Worm (Caenorhabditis elegans) whole organism, L1 larva: Measurements from ENCODE around the gene rer-1.

Experiments
- C16A3.4 ChIP-seq: fragments of 150-350 bp; optimal IDR thresholded peaks from 2 replicates; lab custom pipeline; 2014; ENCODE audit warnings: missing biosample characterization, missing genetic modification characterization
- Y116A8C.19 ChIP-seq: sonication (generic microtip); optimal IDR thresholded peaks from 2 replicates; lab custom pipeline; 2016; ENCODE audit warnings: missing compliant biosample characterization, missing genetic modification characterization, borderline replicate concordance
- blmp-1 ChIP-seq: fragments of 150-350 bp; optimal IDR thresholded peaks from 2 replicates; lab custom pipeline; 2014; ENCODE audit warnings: missing biosample characterization, missing genetic modification characterization
- ceh-82 ChIP-seq, 3 experiments: fragments of 150-350 bp in 1 of 3; sonication (generic microtip) in 2 of 3; optimal IDR thresholded peaks; 2 replicates each; lab custom pipeline; 2014 to 2017; ENCODE audit warnings: missing biosample characterization in 3 of 3, missing genetic modification characterization in 3 of 3
- dsc-1 ChIP-seq: sonication (generic microtip); optimal IDR thresholded peaks from 2 replicates; lab custom pipeline; 2016; ENCODE audit warnings: mild to moderate bottlenecking, missing genetic modification characterization, missing compliant biosample characterization
- egl-13 ChIP-seq: sonication (generic microtip); optimal IDR thresholded peaks from 2 replicates; lab custom pipeline; 2016; ENCODE audit warnings: missing genotype, missing genetic modification reagents, missing genetic modification characterization, missing compliant biosample characterization
- fkh-10 ChIP-seq: sonication (generic microtip); optimal IDR thresholded peaks from 2 replicates; lab custom pipeline; 2017; ENCODE audit warnings: missing biosample characterization, missing genetic modification reagents, missing genetic modification characterization
- fkh-4 ChIP-seq: sonication (generic microtip); optimal IDR thresholded peaks from 2 replicates; lab custom pipeline; 2016; ENCODE audit warnings: missing compliant biosample characterization, missing genetic modification characterization, borderline replicate concordance
- hlh-4 ChIP-seq: sonication (generic microtip); optimal IDR thresholded peaks from 2 replicates; lab custom pipeline; 2016; ENCODE audit warnings: mild to moderate bottlenecking, missing genetic modification characterization, missing compliant biosample characterization
- hpl-2 ChIP-seq: fragments of 150-350 bp; optimal IDR thresholded peaks from 2 replicates; lab custom pipeline; 2014; ENCODE audit warnings: missing biosample characterization, missing genetic modification reagents, missing genetic modification characterization
- jun-1 ChIP-seq: fragments of 150-350 bp; optimal IDR thresholded peaks from 2 replicates; lab custom pipeline; 2014; ENCODE audit warnings: missing biosample characterization, missing genetic modification reagents, missing genetic modification characterization
- lin-35 ChIP-seq, 2 experiments: fragments of 150-350 bp; optimal IDR thresholded peaks; 2 replicates each; lab custom pipeline; 2014; ENCODE audit warnings: missing biosample characterization in 2 of 2, missing genetic modification characterization in 2 of 2, missing genetic modification reagents in 2 of 2
- mef-2 ChIP-seq: fragments of 150-350 bp; optimal IDR thresholded peaks from 2 replicates; lab custom pipeline; 2014; ENCODE audit warnings: missing biosample characterization, missing genetic modification characterization
- nhr-12 ChIP-seq: sonication (generic microtip); optimal IDR thresholded peaks from 2 replicates; lab custom pipeline; 2017; ENCODE audit warnings: missing biosample characterization, missing genetic modification characterization
- nhr-90 ChIP-seq: sonication (generic microtip); optimal IDR thresholded peaks from 2 replicates; lab custom pipeline; 2016; ENCODE audit warnings: mild to moderate bottlenecking, missing genetic modification characterization, missing compliant biosample characterization; ENCODE audit not compliant: poor library complexity
- sptf-1 ChIP-seq: fragments of 150-350 bp; optimal IDR thresholded peaks from 2 replicates; lab custom pipeline; 2014; ENCODE audit warnings: missing biosample characterization, missing genetic modification characterization
- tbx-2 ChIP-seq: sonication (generic microtip); optimal IDR thresholded peaks from 2 replicates; lab custom pipeline; 2016; ENCODE audit warnings: missing genetic modification characterization, missing compliant biosample characterization
- unc-86 ChIP-seq: sonication (generic microtip); optimal IDR thresholded peaks from 2 replicates; lab custom pipeline; 2016; ENCODE audit warnings: missing genetic modification characterization, missing compliant biosample characterization
- xbp-1 ChIP-seq: sonication (generic microtip); optimal IDR thresholded peaks from 2 replicates; lab custom pipeline; 2016; ENCODE audit warnings: missing genetic modification characterization, missing compliant biosample characterization
- zip-4 ChIP-seq: fragments of 200-800 bp; sonication (Bioruptor generic); optimal IDR thresholded peaks from 2 replicates; lab custom pipeline; 2018; ENCODE audit warnings: mild to moderate bottlenecking, missing genetic modification characterization, moderate library complexity, missing compliant biosample characterization
- ztf-4 ChIP-seq: fragments of 150-350 bp; optimal IDR thresholded peaks from 2 replicates; lab custom pipeline; 2014; ENCODE audit warnings: missing biosample characterization, missing genetic modification characterization

rer-1 gene

DNA sequence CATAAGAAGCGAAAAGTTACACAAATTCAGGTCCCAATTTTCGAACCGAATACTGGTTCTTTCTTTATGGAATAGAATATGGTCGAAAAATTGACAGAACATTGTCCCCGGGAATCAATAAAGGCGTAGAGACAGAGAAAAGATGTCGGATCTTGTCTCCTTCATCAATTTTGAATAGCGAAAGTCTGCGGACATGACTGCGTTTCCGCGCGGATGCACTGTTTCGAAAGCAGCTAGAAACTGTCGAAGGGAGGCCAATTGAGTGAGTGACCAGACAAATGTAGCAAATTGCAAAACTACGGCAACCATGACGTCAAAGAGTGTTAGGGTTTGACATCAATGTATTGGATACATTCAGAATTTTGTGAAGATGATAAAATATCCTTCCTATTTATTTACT lies 45.4 kb downstream of the rer-1 start:
- peak; percentile 96 for TF ChIP-seq blmp-1 (tag; lab: Kevin White, UChicago)
- no peak for TF ChIP-seq nhr-12
- no peak for TF ChIP-seq zip-4 (GFP tag; lab: Kevin White, UChicago)

DNA sequence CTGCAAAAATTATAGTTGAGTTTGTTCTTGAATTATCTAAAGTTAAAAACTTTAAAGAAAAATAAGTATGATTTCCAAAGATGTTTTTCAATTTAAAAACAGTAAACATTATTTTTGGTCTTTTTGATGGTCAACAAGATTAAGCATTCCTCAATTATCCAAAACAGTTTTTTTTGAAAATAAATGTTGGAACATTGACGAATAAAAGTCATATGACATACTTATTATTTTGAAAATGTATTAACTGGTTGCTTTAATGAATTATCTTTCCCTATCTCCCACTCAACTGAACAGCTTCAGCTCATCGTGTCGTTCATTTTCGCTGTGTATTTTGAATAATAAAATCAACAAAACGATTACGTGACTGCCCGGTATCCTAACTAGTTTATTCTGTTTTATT lies 45.9 kb downstream of the rer-1 start:
- TF ChIP-seq C16A3.4 (tag; lab: Kevin White, UChicago) (no peak), sptf-1 (tag; lab: Kevin White, UChicago) (no peak), mef-2 (tag; lab: Kevin White, UChicago) (no peak), ztf-4 (tag; lab: Kevin White, UChicago) (no peak), lin-35 (GFP tag; optimal IDR thresholded peaks at IDR 0.05; lab: Kevin White, UChicago) (no peak), xbp-1 (tag; lab: Kevin White, UChicago) (no peak), ceh-82 (tag; optimal IDR thresholded peaks at IDR 0.05; lab: Kevin White, UChicago) (no peak), hlh-4 (no peak), nhr-90 (no peak), egl-13 (tag; lab: Kevin White, UChicago) (no peak), fkh-10 (no peak), Y116A8C.19 (tag; lab: Kevin White, UChicago) (no peak), fkh-4 (no peak), dsc-1 (no peak), jun-1 (no peak)

DNA sequence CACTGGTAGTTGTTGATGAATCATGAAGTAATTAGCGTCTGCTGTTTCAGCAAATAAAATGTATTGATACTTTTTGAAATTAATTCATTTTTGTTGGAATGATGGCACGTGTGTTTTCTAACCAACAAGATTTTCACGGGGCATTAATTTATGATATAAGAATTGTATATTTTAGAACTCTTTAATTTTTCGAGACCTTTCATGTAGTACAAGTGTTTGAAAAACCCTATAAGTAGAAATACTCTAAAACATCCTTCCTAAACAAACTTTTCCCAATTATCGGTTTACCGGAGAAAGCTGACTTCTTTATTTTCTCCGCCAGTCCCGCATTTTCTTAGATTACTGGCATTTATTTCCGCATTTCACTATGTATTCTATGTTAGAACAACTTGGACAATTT lies 48.4 kb downstream of the rer-1 start, which contains the start of gene snb-6:
TSS of gene snb-6 (minus strand) at position 101 of the 400 bp plus-strand sequence.
- TF ChIP-seq hpl-2 (GFP tag; lab: Kevin White, UChicago) (no peak), tbx-2 (no peak), egl-13 (tag; lab: Kevin White, UChicago) (no peak), unc-86 (no peak), mef-2 (tag; lab: Kevin White, UChicago) (no peak)
